Fruit fly (Drosophila melanogaster) whole organism, embryonic: ENCODE measurements around the gene Indy.

Experiments used
- Blimp-1 ChIP-seq: fragments of 200-800 bp; sonication (Bioruptor generic); optimal IDR thresholded peaks from 3 replicates; lab custom pipeline; 2018; ENCODE audit warnings: missing biosample characterization, missing genetic modification characterization, mild to moderate bottlenecking, moderate library complexity, missing genetic modification reagents
- CG10147 ChIP-seq: fragments of 200-800 bp; sonication (Bioruptor generic); optimal IDR thresholded peaks from 2 replicates; lab custom pipeline; 2019; ENCODE audit warnings: missing biosample characterization, mild to moderate bottlenecking, missing genetic modification characterization, moderate library complexity
- CG10321 ChIP-seq: fragments of 200-800 bp; sonication (Bioruptor generic); IDR thresholded peaks from 2 replicates; pipeline ENCODE4 v1.3.6; 2022; ENCODE audit warnings: missing biosample characterization, missing genetic modification characterization
- CG10543 ChIP-seq: fragments of 200-800 bp; sonication (Bioruptor generic); optimal IDR thresholded peaks from 3 replicates; lab custom pipeline; 2017; ENCODE audit warnings: missing biosample characterization, mild to moderate bottlenecking, missing genetic modification characterization, moderate library complexity
- CG10654 ChIP-seq: fragments of 200-800 bp; sonication (Bioruptor generic); optimal IDR thresholded peaks from 2 replicates; lab custom pipeline; 2016; ENCODE audit warnings: missing biosample characterization, missing genetic modification characterization
- CG11504 ChIP-seq: fragments of 200-800 bp; sonication (Bioruptor generic); optimal IDR thresholded peaks from 3 replicates; lab custom pipeline; 2019; ENCODE audit warnings: missing biosample characterization, mild to moderate bottlenecking, missing genetic modification characterization, moderate library complexity
- CG12769 ChIP-seq: fragments of 200-800 bp; sonication (Bioruptor generic); optimal IDR thresholded peaks from 2 replicates; lab custom pipeline; 2019; ENCODE audit warnings: missing biosample characterization, mild to moderate bottlenecking, missing genetic modification characterization, moderate library complexity
- CG15073 ChIP-seq: fragments of 200-800 bp; sonication (Bioruptor generic); optimal IDR thresholded peaks from 2 replicates; lab custom pipeline; 2016; ENCODE audit warnings: missing biosample characterization, missing genetic modification characterization
- CG1529 ChIP-seq: fragments of 200-800 bp; sonication (Bioruptor generic); optimal IDR thresholded peaks from 3 replicates; lab custom pipeline; 2018; ENCODE audit warnings: missing biosample characterization, missing genetic modification characterization
- CG15696 ChIP-seq: fragments of 200-800 bp; sonication (Bioruptor generic); optimal IDR thresholded peaks from 2 replicates; lab custom pipeline; 2019; ENCODE audit warnings: missing biosample characterization, mild to moderate bottlenecking, missing genetic modification characterization, moderate library complexity
- CG16813 ChIP-seq: fragments of 200-800 bp; sonication (Bioruptor generic); IDR thresholded peaks from 3 replicates; pipeline ENCODE4 v1.3.6; 2022; ENCODE audit warnings: missing biosample characterization, missing genetic modification characterization; ENCODE audit not compliant: partially characterized antibody
- CG17359 ChIP-seq: fragments of 200-800 bp; sonication (Bioruptor generic); optimal IDR thresholded peaks from 3 replicates; lab custom pipeline; 2018; ENCODE audit warnings: missing biosample characterization, mild to moderate bottlenecking, missing genetic modification characterization, moderate library complexity
- CG17361 ChIP-seq: fragments of 200-800 bp; sonication (Bioruptor generic); IDR thresholded peaks from 3 replicates; pipeline ENCODE4 v1.3.6; 2022; ENCODE audit warnings: missing biosample characterization, missing genetic modification characterization
- CG17385 ChIP-seq: fragments of 200-800 bp; sonication (Bioruptor generic); optimal IDR thresholded peaks from 3 replicates; lab custom pipeline; 2018; ENCODE audit warnings: missing biosample characterization, mild to moderate bottlenecking, missing genetic modification characterization
- CG2120 ChIP-seq: fragments of 200-800 bp; sonication (Bioruptor generic); optimal IDR thresholded peaks from 3 replicates; lab custom pipeline; 2016; ENCODE audit warnings: missing biosample characterization, missing genetic modification characterization
- CG30020 ChIP-seq: fragments of 200-800 bp; optimal IDR thresholded peaks from 2 replicates; lab custom pipeline; 2019; ENCODE audit warnings: missing biosample characterization, mild to moderate bottlenecking, missing genetic modification characterization, moderate library complexity
- CG30431 ChIP-seq: fragments of 200-800 bp; sonication (Bioruptor generic); optimal IDR thresholded peaks from 2 replicates; lab custom pipeline; 2017; ENCODE audit warnings: missing biosample characterization, missing genetic modification characterization
- CG32767 ChIP-seq: fragments of 200-800 bp; sonication (Bioruptor generic); IDR thresholded peaks from 2 replicates; pipeline ENCODE4 v1.3.6; 2022; ENCODE audit warnings: missing biosample characterization, missing genetic modification characterization
- CG4854 ChIP-seq: fragments of 200-800 bp; sonication (Bioruptor generic); optimal IDR thresholded peaks from 2 replicates; lab custom pipeline; 2016; ENCODE audit warnings: missing biosample characterization, missing genetic modification characterization, inconsistent platforms
- CG7357 ChIP-seq: fragments of 200-800 bp; sonication (Bioruptor generic); IDR thresholded peaks from 3 replicates; pipeline ENCODE4 v1.3.6; 2022; ENCODE audit warnings: missing biosample characterization, missing genetic modification characterization
- CG7839 ChIP-seq: fragments of 200-800 bp; sonication (Bioruptor generic); optimal IDR thresholded peaks from 3 replicates; lab custom pipeline; 2018; ENCODE audit warnings: missing biosample characterization, mild to moderate bottlenecking, missing genetic modification characterization, moderate library complexity
- CG9876 ChIP-seq: fragments of 200-800 bp; sonication (Bioruptor generic); optimal IDR thresholded peaks from 2 replicates; lab custom pipeline; 2016; ENCODE audit warnings: missing biosample characterization, missing genetic modification characterization
- CkIIα-i1 ChIP-seq: fragments of 200-800 bp; sonication (Bioruptor generic); IDR thresholded peaks from 2 replicates; pipeline ENCODE4 v1.3.6; 2022; ENCODE audit warnings: missing biosample characterization, missing genetic modification characterization
- Ets65A ChIP-seq: fragments of 200-800 bp; sonication (Bioruptor generic); peaks from one replicate; lab custom pipeline; 2016; ENCODE audit warnings: missing biosample characterization, missing genetic modification characterization
- Fer3 ChIP-seq: fragments of 200-800 bp; sonication (Bioruptor generic); optimal IDR thresholded peaks from 2 replicates; lab custom pipeline; 2018; ENCODE audit warnings: missing biosample characterization, mild to moderate bottlenecking, missing genetic modification characterization, moderate library complexity
- HLHmδ ChIP-seq: fragments of 200-800 bp; sonication (Bioruptor generic); optimal IDR thresholded peaks from 2 replicates; lab custom pipeline; 2018; ENCODE audit warnings: missing biosample characterization, mild to moderate bottlenecking, missing genetic modification characterization, moderate library complexity
- Jarid2 ChIP-seq: fragments of 200-800 bp; sonication (Bioruptor generic); optimal IDR thresholded peaks from 3 replicates; lab custom pipeline; 2017; ENCODE audit warnings: mild to moderate bottlenecking, missing biosample characterization, missing genetic modification reagents, missing genetic modification characterization
- Med ChIP-seq: fragments of 200-800 bp; sonication (Bioruptor generic); peaks from one replicate; lab custom pipeline; 2016; ENCODE audit warnings: missing biosample characterization, missing genetic modification characterization, mild to moderate bottlenecking, inconsistent platforms, moderate library complexity
- NFAT ChIP-seq: fragments of 200-800 bp; sonication (Bioruptor generic); IDR thresholded peaks from 2 replicates; pipeline ENCODE4 v1.3.6; 2022; ENCODE audit warnings: missing biosample characterization, missing genetic modification characterization
- PHDP ChIP-seq: fragments of 200-800 bp; sonication (Bioruptor generic); optimal IDR thresholded peaks from 3 replicates; lab custom pipeline; 2018; ENCODE audit warnings: missing biosample characterization, mild to moderate bottlenecking, missing genetic modification characterization, moderate library complexity
- Sox100B ChIP-seq: fragments of 200-800 bp; sonication (Bioruptor generic); optimal IDR thresholded peaks from 3 replicates; lab custom pipeline; 2018; ENCODE audit warnings: missing biosample characterization, mild to moderate bottlenecking, missing genetic modification characterization
- Trl ChIP-seq, 3 experiments: fragments of >200 bp in 2 of 3; fragments of 200-800 bp in 1 of 3; sonication (Bioruptor generic) in 1 of 3; optimal IDR thresholded peaks; 2 replicates in 1 of 3; 3 replicates in 2 of 3; lab custom pipeline; 2016 to 2017; ENCODE audit warnings: missing biosample characterization in 1 of 3, missing genetic modification characterization in 1 of 3
- al ChIP-seq: fragments of 200-800 bp; sonication (Bioruptor generic); IDR thresholded peaks from 2 replicates; pipeline ENCODE4 v1.3.6; 2022; ENCODE audit warnings: missing biosample characterization, missing genetic modification characterization
- ap ChIP-seq: fragments of 200-800 bp; sonication (Bioruptor generic); IDR thresholded peaks from 2 replicates; pipeline ENCODE4 v1.3.6; 2022; ENCODE audit warnings: missing biosample characterization, missing genetic modification characterization
- bbx ChIP-seq: fragments of 200-800 bp; sonication (Bioruptor generic); IDR thresholded peaks from 2 replicates; pipeline ENCODE4 v1.3.6; 2022; ENCODE audit warnings: missing biosample characterization, missing genetic modification characterization; ENCODE audit not compliant: partially characterized antibody
- cg ChIP-seq: fragments of 200-800 bp; sonication (Bioruptor generic); optimal IDR thresholded peaks from 3 replicates; lab custom pipeline; 2019; ENCODE audit warnings: missing biosample characterization, mild to moderate bottlenecking, missing genetic modification characterization, moderate library complexity
- crc ChIP-seq: fragments of 200-800 bp; sonication (Bioruptor generic); optimal IDR thresholded peaks from 2 replicates; lab custom pipeline; 2016; ENCODE audit warnings: missing biosample characterization, missing genetic modification characterization
- emc ChIP-seq: fragments of 200-800 bp; sonication (Bioruptor generic); optimal IDR thresholded peaks from 2 replicates; lab custom pipeline; 2016; ENCODE audit warnings: missing biosample characterization, missing genetic modification characterization
- fu2 ChIP-seq: fragments of 200-800 bp; sonication (Bioruptor generic); optimal IDR thresholded peaks from 2 replicates; lab custom pipeline; 2016; ENCODE audit warnings: missing biosample characterization, missing genetic modification characterization
- grn ChIP-seq: fragments of 200-800 bp; sonication (Bioruptor generic); optimal IDR thresholded peaks from 3 replicates; lab custom pipeline; 2017; ENCODE audit warnings: missing biosample characterization, missing genetic modification characterization
- gsb-n ChIP-seq: fragments of 200-800 bp; sonication (Bioruptor generic); optimal IDR thresholded peaks from 3 replicates; lab custom pipeline; 2018; ENCODE audit warnings: missing biosample characterization, mild to moderate bottlenecking, missing genetic modification characterization
- kay ChIP-seq: fragments of 200-800 bp; sonication (Bioruptor generic); optimal IDR thresholded peaks from 2 replicates; lab custom pipeline; 2016; ENCODE audit warnings: missing biosample characterization, missing genetic modification characterization
- oc ChIP-seq: fragments of 200-800 bp; sonication (Bioruptor generic); optimal IDR thresholded peaks from 2 replicates; lab custom pipeline; 2018; ENCODE audit warnings: missing biosample characterization, mild to moderate bottlenecking, missing genetic modification characterization, moderate library complexity
- pho ChIP-seq: fragments of 200-800 bp; sonication (Bioruptor generic); optimal IDR thresholded peaks from 2 replicates; lab custom pipeline; 2016; ENCODE audit warnings: missing biosample characterization, missing genetic modification characterization
- rib ChIP-seq: fragments of 200-800 bp; sonication (Bioruptor generic); IDR thresholded peaks from 2 replicates; pipeline ENCODE4 v1.3.6; 2022; ENCODE audit warnings: missing biosample characterization, missing genetic modification characterization
- sens-2 ChIP-seq: fragments of 200-800 bp; sonication (Bioruptor generic); IDR thresholded peaks from 2 replicates; pipeline ENCODE4 v1.3.6; 2022; ENCODE audit warnings: missing biosample characterization, missing genetic modification characterization
- shn ChIP-seq: fragments of 200-800 bp; sonication (Bioruptor generic); optimal IDR thresholded peaks from 3 replicates; lab custom pipeline; 2016; ENCODE audit warnings: missing biosample characterization, missing genetic modification characterization
- unpg ChIP-seq: fragments of 200-800 bp; sonication (Bioruptor generic); optimal IDR thresholded peaks from 3 replicates; lab custom pipeline; 2018; ENCODE audit warnings: missing biosample characterization, mild to moderate bottlenecking, missing genetic modification characterization, moderate library complexity
- vnd ChIP-seq: fragments of 200-800 bp; sonication (Bioruptor generic); IDR thresholded peaks from 3 replicates; pipeline ENCODE4 v1.3.6; 2022; ENCODE audit warnings: missing biosample characterization, missing genetic modification characterization; ENCODE audit not compliant: partially characterized antibody
- zen ChIP-seq: fragments of 200-800 bp; sonication (Bioruptor generic); optimal IDR thresholded peaks from 3 replicates; lab custom pipeline; 2018; ENCODE audit warnings: missing biosample characterization, mild to moderate bottlenecking, missing genetic modification characterization, moderate library complexity

Gene Indy

DNA sequence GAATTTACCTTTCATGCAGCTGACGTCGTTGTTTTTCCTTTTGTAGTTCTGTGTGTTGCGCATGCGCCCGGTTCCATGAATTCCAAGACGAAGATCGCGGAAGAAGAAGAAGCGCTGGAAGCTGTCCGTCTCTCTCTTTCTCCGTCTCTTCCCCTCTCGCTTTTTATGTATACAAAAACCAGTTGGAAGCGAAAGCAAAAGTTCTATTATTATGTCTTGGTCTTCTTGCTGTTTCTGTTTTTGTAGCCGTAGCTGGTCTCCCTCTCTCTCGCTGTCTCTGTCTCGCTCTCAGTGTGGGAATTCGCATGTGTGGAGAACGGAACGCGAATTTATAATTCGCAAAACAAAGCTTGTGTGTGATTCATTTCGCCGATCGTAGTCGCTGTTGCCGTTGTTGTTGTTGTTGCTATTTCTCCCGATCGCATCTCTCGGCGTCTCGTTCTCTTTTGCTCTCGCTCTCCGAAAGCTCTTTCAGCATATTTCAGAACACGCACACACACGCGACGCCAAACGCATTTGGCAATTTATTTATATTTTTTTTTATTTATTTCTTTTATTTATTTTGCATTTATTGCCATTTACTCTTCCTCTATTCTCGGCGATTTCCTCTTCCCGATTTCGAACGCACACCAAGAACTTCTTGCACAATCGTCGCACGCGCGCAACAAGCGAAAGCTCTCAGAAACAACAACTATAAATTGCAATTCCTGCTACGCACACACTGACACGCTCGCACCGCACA, 45.8 kb downstream of the Indy start:
- TF ChIP-seq CG4854 (no peak), Trl (optimal IDR thresholded peaks at IDR 0.05; lab: Kevin White, UChicago) (peak; percentile 61 to 91), Trl (GFP tag; optimal IDR thresholded peaks at IDR 0.05; lab: Kevin White, UChicago) (no peak), oc (tag; lab: Kevin White, UChicago) (no peak), CG10147 (GFP tag; lab: Kevin White, UChicago) (no peak), unpg (GFP tag; lab: Kevin White, UChicago) (no peak), Sox100B (no peak), HLHmδ (GFP tag; lab: Kevin White, UChicago) (no peak), CG10654 (GFP tag; lab: Kevin White, UChicago) (no peak), CkIIα-i1 (GFP tag; lab: Robert Waterston, UW) (no peak), shn (GFP tag; lab: Kevin White, UChicago) (no peak), gsb-n (no peak), PHDP (tag; lab: Kevin White, UChicago) (no peak), rib (peak; percentile 97), pho (GFP tag; lab: Kevin White, UChicago) (no peak), CG16813 (GFP tag; lab: Robert Waterston, UW) (no peak), kay (no peak), CG7839 (tag; lab: Kevin White, UChicago) (no peak), CG10543 (GFP tag; lab: Kevin White, UChicago) (no peak), NFAT (no peak), CG15073 (GFP tag; lab: Kevin White, UChicago) (no peak), Blimp-1 (GFP tag; lab: Kevin White, UChicago) (peak; percentile 100), CG17385 (GFP tag; lab: Kevin White, UChicago) (peak; percentile 86), al (no peak), CG30020 (tag; lab: Kevin White, UChicago) (no peak), Jarid2 (GFP tag; lab: Kevin White, UChicago) (no peak), emc (GFP tag; lab: Kevin White, UChicago) (no peak), Ets65A (GFP tag; lab: Kevin White, UChicago) (peak; percentile 9), CG12769 (tag; lab: Kevin White, UChicago) (peak; percentile 86), CG11504 (tag; lab: Kevin White, UChicago) (no peak), CG17359 (tag; lab: Kevin White, UChicago) (no peak), CG1529 (no peak), grn (GFP tag; lab: Kevin White, UChicago) (no peak), ap (GFP tag; lab: Robert Waterston, UW) (no peak), bbx (GFP tag; lab: Robert Waterston, UW) (0 out of 2 replicates have a peak, but pooled peaks have one; percentile 39), sens-2 (no peak), crc (GFP tag; lab: Kevin White, UChicago) (no peak), cg (no peak), fu2 (GFP tag; lab: Kevin White, UChicago) (no peak), CG9876 (GFP tag; lab: Kevin White, UChicago) (no peak), Fer3 (tag; lab: Kevin White, UChicago) (no peak), CG2120 (GFP tag; lab: Kevin White, UChicago) (no peak), CG10321 (GFP tag; lab: Robert Waterston, UW) (peak; percentile 52), CG17361 (GFP tag; lab: Robert Waterston, UW) (no peak), CG32767 (GFP tag; lab: Robert Waterston, UW) (peak; percentile 75), vnd (GFP tag; lab: Robert Waterston, UW) (no peak), CG15696 (tag; lab: Kevin White, UChicago) (no peak), Med (GFP tag; lab: Kevin White, UChicago) (peak; percentile 61), CG30431 (no peak), CG7357 (no peak), zen (tag; lab: Kevin White, UChicago) (no peak)
